Fruit fly (Drosophila melanogaster): ENCODE measurements around the gene ppk.

DNA sequence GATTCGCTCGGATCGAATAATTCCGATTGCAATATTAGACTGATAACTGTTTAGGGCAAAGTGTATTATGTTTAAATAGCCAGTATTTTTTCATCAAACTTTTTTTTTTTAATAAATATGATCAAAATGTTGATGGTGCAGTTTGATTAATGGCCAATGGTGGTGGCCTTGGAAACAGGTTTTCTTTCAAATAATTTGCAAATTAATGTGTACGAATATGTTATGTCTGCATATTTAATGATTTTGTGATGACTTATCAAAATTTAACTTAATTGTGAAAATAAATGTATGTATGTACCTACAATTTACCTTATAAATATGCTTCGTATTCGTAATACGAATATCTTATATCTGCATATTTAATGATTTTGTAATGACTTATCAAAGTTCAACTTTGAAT is 19.7 kb downstream of the ppk start:
- TF ChIP-seq CG11617 (GFP tag; optimal IDR thresholded peaks at IDR 0.05) (no peak), kay (GFP tag; ENCODE audit: borderline replicate concordance) (no peak), bab1 (GFP tag; optimal IDR thresholded peaks at IDR 0.05) (no peak), cic (GFP tag; optimal IDR thresholded peaks at IDR 0.05) (no peak), cnc (optimal IDR thresholded peaks at IDR 0.05) (no peak), CG7101 (tag; optimal IDR thresholded peaks at IDR 0.05) (no peak), Crg-1 (GFP tag; optimal IDR thresholded peaks at IDR 0.05) (no peak), Clk (GFP tag; optimal IDR thresholded peaks at IDR 0.05) (no peak), Hr96 (GFP tag; optimal IDR thresholded peaks at IDR 0.05) (no peak), CG7045 (GFP tag; optimal IDR thresholded peaks at IDR 0.05) (no peak)
